Fruit fly (Drosophila melanogaster) whole organism, prepupa: ENCODE data around the gene CG5902.

Experiments used
- CG10631 ChIP-seq: fragments of 200-800 bp; sonication (Bioruptor generic); optimal IDR thresholded peaks from 2 replicates; lab custom pipeline; 2016; ENCODE audit warnings: missing biosample characterization, missing genetic modification characterization
- CG10669 ChIP-seq: fragments of 200-800 bp; sonication (Bioruptor generic); optimal IDR thresholded peaks from 3 replicates; lab custom pipeline; 2018; ENCODE audit warnings: missing biosample characterization, mild to moderate bottlenecking, missing genetic modification characterization, moderate library complexity
- CG11294 ChIP-seq: fragments of 200-800 bp; sonication (Bioruptor generic); IDR thresholded peaks from 2 replicates; pipeline ENCODE4 v1.3.6; 2022; ENCODE audit warnings: missing biosample characterization, missing genetic modification characterization
- CG11762 ChIP-seq: fragments of 200-800 bp; sonication (Bioruptor generic); optimal IDR thresholded peaks from 3 replicates; lab custom pipeline; 2016; ENCODE audit warnings: missing biosample characterization, missing genetic modification characterization; ENCODE audit not compliant: insufficient read depth
- CG11902 ChIP-seq: fragments of 200-800 bp; sonication (Bioruptor generic); optimal IDR thresholded peaks from 3 replicates; lab custom pipeline; 2016; ENCODE audit warnings: missing biosample characterization, missing genetic modification characterization
- CG15336 ChIP-seq: fragments of 200-800 bp; sonication (Bioruptor generic); IDR thresholded peaks from 2 replicates; pipeline ENCODE4 v1.3.6; 2022; ENCODE audit warnings: missing biosample characterization, missing genetic modification characterization
- CG1621 ChIP-seq: fragments of 200-800 bp; sonication (Bioruptor generic); optimal IDR thresholded peaks from 3 replicates; lab custom pipeline; 2018; ENCODE audit warnings: missing biosample characterization, mild to moderate bottlenecking, missing genetic modification characterization
- CG16779 ChIP-seq: fragments of 200-800 bp; sonication (Bioruptor generic); optimal IDR thresholded peaks from 3 replicates; lab custom pipeline; 2017; ENCODE audit warnings: missing biosample characterization, mild to moderate bottlenecking, missing genetic modification characterization
- CG3032 ChIP-seq: fragments of 200-800 bp; optimal IDR thresholded peaks from 2 replicates; lab custom pipeline; 2019; ENCODE audit warnings: missing biosample characterization, mild to moderate bottlenecking, missing genetic modification characterization, moderate library complexity
- CG31627 ChIP-seq: fragments of 200-800 bp; sonication (Bioruptor generic); optimal IDR thresholded peaks from 3 replicates; lab custom pipeline; 2016; ENCODE audit warnings: missing biosample characterization, missing genetic modification characterization
- CG34406 ChIP-seq: fragments of 200-800 bp; sonication (Bioruptor generic); optimal IDR thresholded peaks from 3 replicates; lab custom pipeline; 2016; ENCODE audit warnings: missing biosample characterization, missing genetic modification characterization
- CG3919 ChIP-seq: fragments of 200-800 bp; sonication (Bioruptor generic); optimal IDR thresholded peaks from 3 replicates; lab custom pipeline; 2016; ENCODE audit warnings: missing biosample characterization, missing genetic modification characterization
- CG4318 ChIP-seq: fragments of 200-800 bp; sonication (Bioruptor generic); optimal IDR thresholded peaks from 3 replicates; lab custom pipeline; 2017; ENCODE audit warnings: missing biosample characterization, mild to moderate bottlenecking, missing genetic modification characterization
- CG6163 ChIP-seq: fragments of 200-800 bp; sonication (Bioruptor generic); IDR thresholded peaks from 3 replicates; pipeline ENCODE4 v1.3.6; 2022; ENCODE audit warnings: missing biosample characterization, missing genetic modification characterization
- CG6276 ChIP-seq: fragments of 200-800 bp; sonication (Bioruptor generic); optimal IDR thresholded peaks from 2 replicates; lab custom pipeline; 2017; ENCODE audit warnings: missing biosample characterization, mild to moderate bottlenecking, missing genetic modification characterization
- CG6808 ChIP-seq: fragments of 200-800 bp; sonication (Bioruptor generic); optimal IDR thresholded peaks from 3 replicates; lab custom pipeline; 2017; ENCODE audit warnings: missing biosample characterization, missing genetic modification characterization, mild to moderate bottlenecking, moderate library complexity, missing genetic modification reagents
- CG6854 ChIP-seq: fragments of 200-800 bp; sonication (Bioruptor generic); optimal IDR thresholded peaks from 2 replicates; lab custom pipeline; 2017; ENCODE audit warnings: missing biosample characterization, mild to moderate bottlenecking, missing genetic modification characterization
- CG7368 ChIP-seq: fragments of 200-800 bp; sonication (Bioruptor generic); optimal IDR thresholded peaks from 3 replicates; lab custom pipeline; 2016; ENCODE audit warnings: missing biosample characterization, missing genetic modification characterization
- CG8119 ChIP-seq: fragments of 200-800 bp; sonication (Bioruptor generic); IDR thresholded peaks from 3 replicates; pipeline ENCODE4 v1.3.6; 2022; ENCODE audit warnings: missing biosample characterization, missing genetic modification characterization
- CG8319 ChIP-seq: fragments of 200-800 bp; sonication (Bioruptor generic); optimal IDR thresholded peaks from 3 replicates; lab custom pipeline; 2016; ENCODE audit warnings: missing biosample characterization, missing genetic modification characterization
- CG8632 ChIP-seq: fragments of 200-800 bp; sonication (Bioruptor generic); optimal IDR thresholded peaks from 3 replicates; lab custom pipeline; 2016; ENCODE audit warnings: missing biosample characterization, missing genetic modification characterization
- CG9139 ChIP-seq: fragments of 200-800 bp; sonication (Bioruptor generic); optimal IDR thresholded peaks from 3 replicates; lab custom pipeline; 2017; ENCODE audit warnings: missing biosample characterization, mild to moderate bottlenecking, missing genetic modification characterization
- Eip75B ChIP-seq: fragments of 200-800 bp; sonication (Bioruptor generic); optimal IDR thresholded peaks from 3 replicates; lab custom pipeline; 2016; ENCODE audit warnings: missing biosample characterization, missing genetic modification characterization
- Eip78C ChIP-seq: fragments of 200-800 bp; sonication (Bioruptor generic); peaks from one replicate; lab custom pipeline; 2016; ENCODE audit warnings: missing biosample characterization, missing genetic modification characterization
- Eip93F ChIP-seq: fragments of 200-800 bp; sonication (Bioruptor generic); optimal IDR thresholded peaks from 2 replicates; lab custom pipeline; 2016; ENCODE audit warnings: missing biosample characterization, mild to moderate bottlenecking, missing genetic modification characterization
- Ets21C ChIP-seq: fragments of 200-800 bp; sonication (Bioruptor generic); optimal IDR thresholded peaks from 3 replicates; lab custom pipeline; 2016; ENCODE audit warnings: missing biosample characterization, missing genetic modification characterization
- Ets96B ChIP-seq: fragments of 200-800 bp; optimal IDR thresholded peaks from 2 replicates; lab custom pipeline; 2019; ENCODE audit warnings: missing biosample characterization, mild to moderate bottlenecking, missing genetic modification characterization, moderate library complexity
- Gug ChIP-seq: fragments of 200-800 bp; sonication (Bioruptor generic); IDR thresholded peaks from 2 replicates; pipeline ENCODE4 v1.3.6; 2022; ENCODE audit warnings: missing biosample characterization, missing genetic modification characterization
- Hr39 ChIP-seq: fragments of 200-800 bp; sonication (Bioruptor generic); optimal IDR thresholded peaks from 2 replicates; lab custom pipeline; 2016; ENCODE audit warnings: missing biosample characterization, missing genetic modification characterization
- Lpt ChIP-seq: fragments of 200-800 bp; sonication (Bioruptor generic); optimal IDR thresholded peaks from 3 replicates; lab custom pipeline; 2016; ENCODE audit warnings: missing biosample characterization, missing genetic modification characterization
- Met ChIP-seq: fragments of 200-800 bp; sonication (Bioruptor generic); optimal IDR thresholded peaks from 3 replicates; lab custom pipeline; 2016; ENCODE audit warnings: missing biosample characterization, missing genetic modification characterization
- OdsH ChIP-seq: fragments of 200-800 bp; sonication (Bioruptor generic); optimal IDR thresholded peaks from 3 replicates; lab custom pipeline; 2016; ENCODE audit warnings: missing biosample characterization, missing genetic modification characterization
- Smox ChIP-seq: fragments of 200-800 bp; sonication (Bioruptor generic); optimal IDR thresholded peaks from 3 replicates; lab custom pipeline; 2016; ENCODE audit warnings: missing biosample characterization, missing genetic modification characterization
- Sox14 ChIP-seq: fragments of 200-800 bp; sonication (Bioruptor generic); optimal IDR thresholded peaks from 3 replicates; lab custom pipeline; 2016; ENCODE audit warnings: missing biosample characterization, missing genetic modification characterization
- Sox15 ChIP-seq: fragments of 200-800 bp; sonication (Bioruptor generic); optimal IDR thresholded peaks from 3 replicates; lab custom pipeline; 2016; ENCODE audit warnings: missing biosample characterization, missing genetic modification characterization
- achi ChIP-seq: fragments of 200-800 bp; sonication (Bioruptor generic); optimal IDR thresholded peaks from 3 replicates; lab custom pipeline; 2016; ENCODE audit warnings: missing biosample characterization, missing genetic modification characterization
- cyc ChIP-seq: fragments of 200-800 bp; sonication (Bioruptor generic); optimal IDR thresholded peaks from 3 replicates; lab custom pipeline; 2016; ENCODE audit warnings: missing biosample characterization, missing genetic modification characterization
- dsx ChIP-seq: fragments of 200-800 bp; optimal IDR thresholded peaks from 3 replicates; lab custom pipeline; 2019; ENCODE audit warnings: missing biosample characterization, mild to moderate bottlenecking, missing genetic modification characterization, moderate library complexity; ENCODE audit not compliant: poor library complexity, severe bottlenecking
- eg ChIP-seq: fragments of 200-800 bp; sonication (Bioruptor generic); IDR thresholded peaks from 3 replicates; pipeline ENCODE4 v1.3.6; 2022; ENCODE audit warnings: missing biosample characterization, missing genetic modification characterization
- esn ChIP-seq: fragments of 200-800 bp; sonication (Bioruptor generic); optimal IDR thresholded peaks from 2 replicates; lab custom pipeline; 2016; ENCODE audit warnings: missing biosample characterization, mild to moderate bottlenecking, missing genetic modification characterization, moderate library complexity
- fd59A ChIP-seq: fragments of 200-800 bp; sonication (Bioruptor generic); optimal IDR thresholded peaks from 2 replicates; lab custom pipeline; 2017; ENCODE audit warnings: missing biosample characterization, mild to moderate bottlenecking, missing genetic modification characterization, missing genetic modification reagents
- fd85E ChIP-seq: fragments of 200-800 bp; sonication (Bioruptor generic); optimal IDR thresholded peaks from 3 replicates; lab custom pipeline; 2016; ENCODE audit warnings: missing biosample characterization, missing genetic modification characterization
- fkh ChIP-seq: fragments of 200-800 bp; sonication (Bioruptor generic); optimal IDR thresholded peaks from 3 replicates; lab custom pipeline; 2017; ENCODE audit warnings: missing biosample characterization, mild to moderate bottlenecking, missing genetic modification characterization, moderate library complexity
- lz ChIP-seq: fragments of 200-800 bp; sonication (Bioruptor generic); optimal IDR thresholded peaks from 3 replicates; lab custom pipeline; 2016; ENCODE audit warnings: missing biosample characterization, missing genetic modification characterization
- net ChIP-seq: fragments of 200-800 bp; sonication (Bioruptor generic); optimal IDR thresholded peaks from 3 replicates; lab custom pipeline; 2016; ENCODE audit warnings: missing biosample characterization, missing genetic modification characterization
- salr ChIP-seq, 2 experiments: fragments of 200-800 bp; sonication (Bioruptor generic); optimal IDR thresholded peaks; 3 replicates each; lab custom pipeline; 2016 to 2018; ENCODE audit warnings: missing biosample characterization in 2 of 2, missing genetic modification characterization in 2 of 2, mild to moderate bottlenecking in 1 of 2
- spab ChIP-seq: fragments of 200-800 bp; sonication (Bioruptor generic); optimal IDR thresholded peaks from 2 replicates; lab custom pipeline; 2017; ENCODE audit warnings: missing biosample characterization, mild to moderate bottlenecking, missing genetic modification characterization, missing genetic modification reagents
- ss ChIP-seq, 2 experiments: fragments of 200-800 bp; sonication (Bioruptor generic); optimal IDR thresholded peaks; 2 replicates in 1 of 2; 3 replicates in 1 of 2; lab custom pipeline; 2017 to 2018; ENCODE audit warnings: mild to moderate bottlenecking in 2 of 2, missing biosample characterization in 2 of 2, missing genetic modification characterization in 2 of 2, moderate library complexity in 1 of 2
- svp ChIP-seq: fragments of 200-800 bp; sonication (Bioruptor generic); peaks from one replicate; lab custom pipeline; 2016; ENCODE audit warnings: missing biosample characterization, missing genetic modification characterization
- topi ChIP-seq: fragments of 200-800 bp; sonication (Bioruptor generic); optimal IDR thresholded peaks from 3 replicates; lab custom pipeline; 2016; ENCODE audit warnings: missing biosample characterization, missing genetic modification characterization
- vri ChIP-seq: fragments of 200-800 bp; sonication (Bioruptor generic); optimal IDR thresholded peaks from 3 replicates; lab custom pipeline; 2016; ENCODE audit warnings: missing biosample characterization, mild to moderate bottlenecking, missing genetic modification characterization

Gene CG5902

dm6 chr3R:23958091-23958838 is 28.2 kb upstream of the CG5902 start, which contains the start of the genes GluProRS and AP-1sigma:
Gene GluProRS (minus strand): TSS chr3R:23958391.
Gene AP-1sigma (plus strand): TSS chr3R:23958651.
- TF ChIP-seq CG31627, result peak; percentile 91
- no peak for TF ChIP-seq Met (GFP tag; lab: Kevin White, UChicago)
- TF ChIP-seq Sox15 (GFP tag; lab: Kevin White, UChicago), result peak; percentile 81
- peak; percentile 95 for TF ChIP-seq Eip78C
- peak; percentile 93 for TF ChIP-seq svp
- peak; percentile 90 for TF ChIP-seq CG15336 (GFP tag; lab: Robert Waterston, UW)
- TF ChIP-seq achi (GFP tag; lab: Kevin White, UChicago), result peak; percentile 79
- TF ChIP-seq Eip75B (GFP tag; lab: Kevin White, UChicago), result peak; percentile 87
- TF ChIP-seq Hr39 (GFP tag; lab: Kevin White, UChicago), result peak; percentile 89
- peak; percentile 65 for TF ChIP-seq CG11762
- TF ChIP-seq ss (GFP tag; optimal IDR thresholded peaks at IDR 0.05; lab: Kevin White, UChicago), result peak; percentile 20 to 65
- TF ChIP-seq CG10669 (GFP tag; lab: Kevin White, UChicago), result peak; percentile 81
- TF ChIP-seq CG7368 (GFP tag; lab: Kevin White, UChicago), result peak; percentile 76
- no peak for TF ChIP-seq CG6854 (GFP tag; lab: Kevin White, UChicago)
- TF ChIP-seq CG16779, result no peak
- TF ChIP-seq CG8632 (GFP tag; lab: Kevin White, UChicago), result peak; percentile 63
- TF ChIP-seq CG34406, result peak; percentile 65
- TF ChIP-seq CG8119 (GFP tag; lab: Robert Waterston, UW), result peak; percentile 90
- TF ChIP-seq CG6808 (GFP tag; lab: Kevin White, UChicago), result peak; percentile 67
- TF ChIP-seq Sox14 (GFP tag; lab: Kevin White, UChicago), result peak; percentile 88
- TF ChIP-seq net, result peak; percentile 82
- peak; percentile 88 for TF ChIP-seq Smox (GFP tag; lab: Kevin White, UChicago)
- peak; percentile 92 for TF ChIP-seq CG10631 (GFP tag; lab: Kevin White, UChicago)
- TF ChIP-seq CG6163 (GFP tag; lab: Robert Waterston, UW), result peak; percentile 94
- TF ChIP-seq esn (GFP tag; lab: Kevin White, UChicago), result peak; percentile 93
- TF ChIP-seq spab (GFP tag; lab: Kevin White, UChicago), result peak; percentile 58
- TF ChIP-seq dsx (GFP tag; lab: Kevin White, UChicago), result peak; percentile 76
- TF ChIP-seq CG3032, result peak; percentile 86
- no peak for TF ChIP-seq CG9139 (GFP tag; lab: Kevin White, UChicago)
- TF ChIP-seq Ets21C (GFP tag; lab: Kevin White, UChicago), result peak; percentile 87
- peak; percentile 50 for TF ChIP-seq fd85E (GFP tag; lab: Kevin White, UChicago)
- peak in 1 of 2 experiments; percentile 76 for TF ChIP-seq salr (GFP tag; optimal IDR thresholded peaks at IDR 0.05; lab: Kevin White, UChicago)
- peak; percentile 92 for TF ChIP-seq lz
- TF ChIP-seq topi (GFP tag; lab: Kevin White, UChicago), result peak; percentile 87
- TF ChIP-seq vri (GFP tag; lab: Kevin White, UChicago), result peak; percentile 74
- TF ChIP-seq cyc (GFP tag; lab: Kevin White, UChicago), result peak; percentile 89
- peak; percentile 82 for TF ChIP-seq Ets96B (tag; lab: Kevin White, UChicago)
- TF ChIP-seq Eip93F (GFP tag; lab: Kevin White, UChicago), result peak; percentile 57
- TF ChIP-seq Gug (GFP tag; lab: Robert Waterston, UW), result peak; percentile 90
- TF ChIP-seq CG4318 (GFP tag; lab: Kevin White, UChicago), result peak; percentile 77
- peak; percentile 66 for TF ChIP-seq CG1621 (tag; lab: Kevin White, UChicago)
- peak; percentile 87 for TF ChIP-seq CG3919 (GFP tag; lab: Kevin White, UChicago)
- no peak for TF ChIP-seq CG6276 (GFP tag; lab: Kevin White, UChicago)
- peak; percentile 91 for TF ChIP-seq CG11294 (GFP tag; lab: Robert Waterston, UW)
- TF ChIP-seq CG11902 (GFP tag; lab: Kevin White, UChicago), result peak; percentile 89
- TF ChIP-seq OdsH (GFP tag; lab: Kevin White, UChicago), result peak; percentile 92
- peak; percentile 97 for TF ChIP-seq eg (GFP tag; lab: Robert Waterston, UW)
- peak; percentile 80 for TF ChIP-seq fkh
- TF ChIP-seq fd59A (GFP tag; lab: Kevin White, UChicago), result peak; percentile 59
- peak; percentile 62 for TF ChIP-seq Lpt (GFP tag; lab: Kevin White, UChicago)
- TF ChIP-seq CG8319 (GFP tag; lab: Kevin White, UChicago), result peak; percentile 79
